Fruit fly (Drosophila melanogaster): ENCODE measurements around the gene Or1a.

Gene Or1a

dm6 chrX:338123-338527, 23.2 kb downstream of the Or1a start (continued):
- 0 out of 2 replicates have a peak, but pooled peaks have one; percentile 47 for TF ChIP-seq esg (GFP tag; conservative IDR thresholded peaks at IDR 0.05)
- peak; percentile 72 for TF ChIP-seq E2f1 (GFP tag; IDR thresholded peaks at IDR 0.05)
- TF ChIP-seq Drgx (GFP tag; IDR thresholded peaks at IDR 0.05), result peak; percentile 72; the same call in 1 of the 2 replicates
- no peak for TF ChIP-seq CG16863 (GFP tag; optimal IDR thresholded peaks at IDR 0.05)
- TF ChIP-seq H2.0 (GFP tag; IDR thresholded peaks at IDR 0.05), result peak; percentile 59; the same call in 1 of the 2 replicates
- no peak for TF ChIP-seq h (optimal IDR thresholded peaks at IDR 0.05)
- TF ChIP-seq ranshi (GFP tag; IDR thresholded peaks at IDR 0.05), result peak; percentile 60
- TF ChIP-seq CG7357 (GFP tag; IDR thresholded peaks at IDR 0.05), result peak; percentile 40; the same call in 1 of the 3 replicates
- TF ChIP-seq hbn (GFP tag; IDR thresholded peaks at IDR 0.05; ENCODE audit: partially characterized antibody), result no peak
- TF ChIP-seq shn (GFP tag; optimal IDR thresholded peaks at IDR 0.05), result no peak
- peak; percentile 14 for TF ChIP-seq Usf (GFP tag; optimal IDR thresholded peaks at IDR 0.05)
- no peak for TF ChIP-seq gcm2 (GFP tag; optimal IDR thresholded peaks at IDR 0.05)
- TF ChIP-seq CG2889 (GFP tag; IDR thresholded peaks at IDR 0.05), result no peak
- TF ChIP-seq CHES-1-like (GFP tag; optimal IDR thresholded peaks at IDR 0.05), result no peak
- TF ChIP-seq TFAM (GFP tag; optimal IDR thresholded peaks at IDR 0.05), result no peak
- TF ChIP-seq CG32767 (GFP tag; IDR thresholded peaks at IDR 0.05), result peak; percentile 77
- TF ChIP-seq caup (GFP tag; optimal IDR thresholded peaks at IDR 0.05; ENCODE audit: severe bottlenecking), result peak; percentile 55
- no peak for TF ChIP-seq Adf1 (GFP tag; IDR thresholded peaks at IDR 0.05)
- TF ChIP-seq maf-S (GFP tag; optimal IDR thresholded peaks at IDR 0.05), result no peak
- peak; percentile 68 for TF ChIP-seq CG1233 (GFP tag; optimal IDR thresholded peaks at IDR 0.05)
- TF ChIP-seq CG34376 (GFP tag; optimal IDR thresholded peaks at IDR 0.05), result no peak
- TF ChIP-seq CG10321 (GFP tag; IDR thresholded peaks at IDR 0.05), result no peak
- no peak for TF ChIP-seq ab (GFP tag; optimal IDR thresholded peaks at IDR 0.05)
- no peak for TF ChIP-seq CG33213 (GFP tag; optimal IDR thresholded peaks at IDR 0.05)
- peak; percentile 43 for TF ChIP-seq ac (GFP tag; optimal IDR thresholded peaks at IDR 0.05)
- no peak for TF ChIP-seq hkb (optimal IDR thresholded peaks at IDR 0.05)
- peak; percentile 67 for TF ChIP-seq hkb (GFP tag; IDR thresholded peaks at IDR 0.05)
- TF ChIP-seq CG10366 (GFP tag; IDR thresholded peaks at IDR 0.05), result no peak
- TF ChIP-seq ewg (GFP tag; optimal IDR thresholded peaks at IDR 0.05), result peak; percentile 41
- peak; percentile 75 for TF ChIP-seq Ptx1 (GFP tag; IDR thresholded peaks at IDR 0.05)
- TF ChIP-seq CG14710 (tag; optimal IDR thresholded peaks at IDR 0.05), result peak; percentile 80
- TF ChIP-seq zf30C (GFP tag; optimal IDR thresholded peaks at IDR 0.05), result no peak
- TF ChIP-seq B-H2 (GFP tag; optimal IDR thresholded peaks at IDR 0.05), result no peak
- TF ChIP-seq jumu (GFP tag; optimal IDR thresholded peaks at IDR 0.05), result no peak
- TF ChIP-seq CG11695 (GFP tag; IDR thresholded peaks at IDR 0.05), result peak; percentile 89
- no peak for TF ChIP-seq lilli (GFP tag; optimal IDR thresholded peaks at IDR 0.05)
- peak; percentile 12 for TF ChIP-seq Chrac-16 (GFP tag; optimal IDR thresholded peaks at IDR 0.05)
- no peak for TF ChIP-seq CG8944 (GFP tag; optimal IDR thresholded peaks at IDR 0.05)
- TF ChIP-seq CG31441 (GFP tag; IDR thresholded peaks at IDR 0.05), result peak; percentile 90
- TF ChIP-seq CG6254 (GFP tag; optimal IDR thresholded peaks at IDR 0.05), result peak; percentile 52
- TF ChIP-seq MTF-1 (GFP tag; optimal IDR thresholded peaks at IDR 0.05; ENCODE audit: borderline replicate concordance), result no peak
- peak; percentile 78 for TF ChIP-seq CG18599 (GFP tag; optimal IDR thresholded peaks at IDR 0.05)
- TF ChIP-seq br (optimal IDR thresholded peaks at IDR 0.05), result no peak
- TF ChIP-seq CG6813 (GFP tag; optimal IDR thresholded peaks at IDR 0.05), result peak; percentile 74
- no peak for TF ChIP-seq sna (GFP tag; IDR thresholded peaks at IDR 0.05; ENCODE audit: partially characterized antibody)
- TF ChIP-seq so (GFP tag; IDR thresholded peaks at IDR 0.05), result 0 out of 3 replicates have a peak, but pooled peaks have one; percentile 54
- peak; percentile 64 for TF ChIP-seq lmd (GFP tag; IDR thresholded peaks at IDR 0.05)
- TF ChIP-seq fd96Cb (tag; optimal IDR thresholded peaks at IDR 0.05), result peak; percentile 78
- peak in 1 of 2 experiments; percentile 51 for TF ChIP-seq dpn (GFP tag; optimal IDR thresholded peaks at IDR 0.05)
- TF ChIP-seq CG2202 (tag; optimal IDR thresholded peaks at IDR 0.05), result peak; percentile 40
- TF ChIP-seq CG3407 (GFP tag; optimal IDR thresholded peaks at IDR 0.05), result peak; percentile 42
- TF ChIP-seq cwo (GFP tag; optimal IDR thresholded peaks at IDR 0.05), result peak; percentile 74
